Fruit fly (Drosophila melanogaster): Measurements from ENCODE around the gene CG14339.

- TF ChIP-seq CG8632 (GFP tag; optimal IDR thresholded peaks at IDR 0.05), result no peak
- peak; percentile 28 for TF ChIP-seq Met (GFP tag; optimal IDR thresholded peaks at IDR 0.05)
- TF ChIP-seq Eip78C (GFP tag), result peak; percentile 62
- no peak for TF ChIP-seq Smox (GFP tag; optimal IDR thresholded peaks at IDR 0.05)
- TF ChIP-seq CG7368 (GFP tag; optimal IDR thresholded peaks at IDR 0.05), result no peak
- TF ChIP-seq CG6854 (GFP tag; optimal IDR thresholded peaks at IDR 0.05), result peak; percentile 58
- no peak for TF ChIP-seq spab (GFP tag; optimal IDR thresholded peaks at IDR 0.05)
- no peak for TF ChIP-seq CG16779 (tag; optimal IDR thresholded peaks at IDR 0.05)
- no peak for TF ChIP-seq Hr39 (GFP tag; optimal IDR thresholded peaks at IDR 0.05)
- no peak for TF ChIP-seq acj6 (GFP tag; optimal IDR thresholded peaks at IDR 0.05)
- TF ChIP-seq CG9139 (GFP tag; optimal IDR thresholded peaks at IDR 0.05), result no peak
Observed at dm6 chr2L:1142730-1143281, 34.5 kb downstream of the CG14339 start, which contains the start of gene MFS3.

Measured in whole organism, prepupa.